Fruit fly (Drosophila melanogaster) whole organism, prepupa: Measurements from ENCODE around the gene VhaM9.7-c.

Source experiments
- CG10631 ChIP-seq: fragments of 200-800 bp; sonication (Bioruptor generic); optimal IDR thresholded peaks from 2 replicates; lab custom pipeline; 2016; ENCODE audit warnings: missing biosample characterization, missing genetic modification characterization
- CG11762 ChIP-seq: fragments of 200-800 bp; sonication (Bioruptor generic); optimal IDR thresholded peaks from 3 replicates; lab custom pipeline; 2016; ENCODE audit warnings: missing biosample characterization, missing genetic modification characterization; ENCODE audit not compliant: insufficient read depth
- CG1621 ChIP-seq: fragments of 200-800 bp; sonication (Bioruptor generic); optimal IDR thresholded peaks from 3 replicates; lab custom pipeline; 2018; ENCODE audit warnings: missing biosample characterization, mild to moderate bottlenecking, missing genetic modification characterization
- CG3032 ChIP-seq: fragments of 200-800 bp; optimal IDR thresholded peaks from 2 replicates; lab custom pipeline; 2019; ENCODE audit warnings: missing biosample characterization, mild to moderate bottlenecking, missing genetic modification characterization, moderate library complexity
- CG6854 ChIP-seq: fragments of 200-800 bp; sonication (Bioruptor generic); optimal IDR thresholded peaks from 2 replicates; lab custom pipeline; 2017; ENCODE audit warnings: missing biosample characterization, mild to moderate bottlenecking, missing genetic modification characterization
- CG7368 ChIP-seq: fragments of 200-800 bp; sonication (Bioruptor generic); optimal IDR thresholded peaks from 3 replicates; lab custom pipeline; 2016; ENCODE audit warnings: missing biosample characterization, missing genetic modification characterization
- Sox14 ChIP-seq: fragments of 200-800 bp; sonication (Bioruptor generic); optimal IDR thresholded peaks from 3 replicates; lab custom pipeline; 2016; ENCODE audit warnings: missing biosample characterization, missing genetic modification characterization
- esn ChIP-seq: fragments of 200-800 bp; sonication (Bioruptor generic); optimal IDR thresholded peaks from 2 replicates; lab custom pipeline; 2016; ENCODE audit warnings: missing biosample characterization, mild to moderate bottlenecking, missing genetic modification characterization, moderate library complexity
- net ChIP-seq: fragments of 200-800 bp; sonication (Bioruptor generic); optimal IDR thresholded peaks from 3 replicates; lab custom pipeline; 2016; ENCODE audit warnings: missing biosample characterization, missing genetic modification characterization

dm6 chr3L:4236097-4236572 is 49.5 kb upstream of the VhaM9.7-c start, which contains the start of gene ImpL2:
- no peak for TF ChIP-seq net
- no peak for TF ChIP-seq Sox14
- TF ChIP-seq esn (GFP tag; lab: Kevin White, UChicago): no peak
- no peak for TF ChIP-seq CG6854 (GFP tag; lab: Kevin White, UChicago)
- TF ChIP-seq CG10631 (GFP tag; lab: Kevin White, UChicago): no peak
- no peak for TF ChIP-seq CG1621 (tag; lab: Kevin White, UChicago)
- no peak for TF ChIP-seq CG11762 (GFP tag; lab: Kevin White, UChicago)
- no peak for TF ChIP-seq CG3032 (tag; lab: Kevin White, UChicago)
- no peak for TF ChIP-seq CG7368 (GFP tag; lab: Kevin White, UChicago)
